Worm (Caenorhabditis elegans): Measurements from ENCODE around the gene srh-245.

DNA sequence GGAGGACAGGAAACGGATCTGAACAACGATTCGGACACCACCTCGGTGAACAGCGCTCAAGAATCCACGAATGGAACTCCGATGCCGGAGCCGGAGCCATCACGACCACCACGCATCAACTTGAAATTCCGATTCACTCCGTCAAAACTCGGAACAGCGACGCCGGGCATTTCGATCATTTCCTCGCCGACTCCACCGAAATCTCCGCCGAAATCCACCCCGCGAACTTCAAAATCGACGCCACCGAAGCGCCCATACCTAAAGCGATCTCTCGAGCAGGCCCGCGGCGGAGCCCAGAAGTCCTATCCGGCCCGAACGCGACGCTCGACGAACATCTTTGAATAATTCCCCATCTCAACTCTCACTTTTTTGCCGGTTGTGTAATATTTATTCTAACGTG lies 33.8 kb upstream of the srh-245 start:
- TF ChIP-seq unc-62 (GFP tag; optimal IDR thresholded peaks at IDR 0.05) (no peak), fkh-10 (GFP tag; optimal IDR thresholded peaks at IDR 0.05) (no peak), ceh-82 (tag; optimal IDR thresholded peaks at IDR 0.05) (no peak), tbx-2 (tag; optimal IDR thresholded peaks at IDR 0.05) (no peak), egl-27 (tag; optimal IDR thresholded peaks at IDR 0.05) (no peak)

Measured in whole organism, L3 larva.